Worm (Caenorhabditis elegans) whole organism, L1 larva: Measurements from ENCODE around the gene C10C6.13.

Experiments used
- aly-2 ChIP-seq: fragments of 150-350 bp; optimal IDR thresholded peaks from 2 replicates; lab custom pipeline; 2014; ENCODE audit warnings: missing biosample characterization, missing genetic modification characterization
- blmp-1 ChIP-seq: fragments of 150-350 bp; optimal IDR thresholded peaks from 2 replicates; lab custom pipeline; 2014; ENCODE audit warnings: missing biosample characterization, missing genetic modification characterization
- dpl-1 ChIP-seq, 3 experiments: fragments of 150-350 bp in 2 of 3; sonication (generic microtip) in 1 of 3; optimal IDR thresholded peaks; 2 replicates each; lab custom pipeline; 2014 to 2017; ENCODE audit warnings: missing biosample characterization in 3 of 3, missing genetic modification characterization in 3 of 3, missing genetic modification reagents in 3 of 3
- fkh-10 ChIP-seq: sonication (generic microtip); optimal IDR thresholded peaks from 2 replicates; lab custom pipeline; 2017; ENCODE audit warnings: missing biosample characterization, missing genetic modification reagents, missing genetic modification characterization
- jun-1 ChIP-seq: fragments of 150-350 bp; optimal IDR thresholded peaks from 2 replicates; lab custom pipeline; 2014; ENCODE audit warnings: missing biosample characterization, missing genetic modification reagents, missing genetic modification characterization
- nhr-76 ChIP-seq: sonication (generic microtip); optimal IDR thresholded peaks from 2 replicates; lab custom pipeline; 2017; ENCODE audit warnings: missing biosample characterization, missing genetic modification characterization
- nhr-77 ChIP-seq: fragments of 150-350 bp; optimal IDR thresholded peaks from 2 replicates; lab custom pipeline; 2014; ENCODE audit warnings: missing biosample characterization, missing genetic modification characterization

DNA sequence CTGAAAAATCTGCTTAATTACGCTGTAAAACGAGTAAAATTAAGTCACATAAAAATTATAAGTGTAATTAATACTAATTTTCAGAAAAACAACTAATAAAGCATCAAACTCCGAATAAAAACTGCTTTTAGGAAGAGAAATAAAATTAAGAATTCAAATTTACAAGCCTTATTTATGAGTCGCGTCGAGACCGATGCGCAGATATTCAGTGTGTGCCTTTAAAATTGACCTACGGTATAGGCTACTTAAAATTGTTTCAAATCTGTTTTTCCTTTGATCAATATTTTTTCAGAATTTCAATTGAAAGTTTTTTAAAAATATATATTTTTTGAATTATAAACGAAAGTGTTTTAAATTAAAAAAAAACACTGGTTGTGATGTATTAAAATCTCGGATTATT, 28.6 kb upstream of the C10C6.13 start, which contains the start of gene sms-1:
- TF ChIP-seq jun-1 (tag; lab: Kevin White, UChicago) (no peak), nhr-77 (tag; lab: Kevin White, UChicago) (no peak), nhr-76 (tag; lab: Kevin White, UChicago) (no peak), aly-2 (no peak), blmp-1 (tag; lab: Kevin White, UChicago) (no peak), dpl-1 (GFP tag; optimal IDR thresholded peaks at IDR 0.05; lab: Kevin White, UChicago) (no peak), fkh-10 (GFP tag; lab: Kevin White, UChicago) (no peak)
